Fruit fly (Drosophila melanogaster) whole organism, wandering third instar larva: Measurements from ENCODE around the gene CG43844.

Source experiments
- Abd-B ChIP-seq: fragments of >200 bp; optimal IDR thresholded peaks from 2 replicates; lab custom pipeline; 2017; ENCODE audit warnings: missing biosample characterization, missing genetic modification characterization
- CG32264 ChIP-seq: fragments of 200-800 bp; sonication (Bioruptor generic); optimal IDR thresholded peaks from 2 replicates; lab custom pipeline; 2016; ENCODE audit warnings: missing biosample characterization, missing genetic modification characterization
- CG9705 ChIP-seq: fragments of 200-800 bp; sonication (Bioruptor generic); optimal IDR thresholded peaks from 2 replicates; lab custom pipeline; 2018; ENCODE audit warnings: missing biosample characterization, mild to moderate bottlenecking, missing genetic modification characterization
- Dfd ChIP-seq: fragments of >200 bp; optimal IDR thresholded peaks from 2 replicates; lab custom pipeline; 2017; ENCODE audit warnings: missing biosample characterization, missing genetic modification characterization
- Dif ChIP-seq: fragments of 200-275, 200-300 bp; sonication (Bioruptor generic); optimal IDR thresholded peaks from 2 replicates; lab custom pipeline; 2018; ENCODE audit warnings: missing biosample characterization, missing genetic modification characterization; ENCODE audit not compliant: partially characterized antibody
- GATAd ChIP-seq: sonication (Bioruptor generic); optimal IDR thresholded peaks from 2 replicates; lab custom pipeline; 2016; ENCODE audit warnings: missing biosample characterization, missing genetic modification characterization
- HLH106 ChIP-seq: fragments of 200-800 bp; optimal IDR thresholded peaks from 3 replicates; lab custom pipeline; 2019; ENCODE audit warnings: missing biosample characterization, mild to moderate bottlenecking, missing genetic modification characterization, moderate library complexity
- Hnf4 ChIP-seq: fragments of 200-800 bp; sonication (Bioruptor generic); optimal IDR thresholded peaks from 2 replicates; lab custom pipeline; 2016; ENCODE audit warnings: missing biosample characterization, mild to moderate bottlenecking, missing genetic modification characterization
- Hr78 ChIP-seq: fragments of >200 bp; optimal IDR thresholded peaks from 2 replicates; lab custom pipeline; 2017; ENCODE audit warnings: missing biosample characterization, missing genetic modification characterization
- Hr83 ChIP-seq: fragments of 200-300 bp; sonication (Bioruptor generic); optimal IDR thresholded peaks from 2 replicates; lab custom pipeline; 2016; ENCODE audit warnings: missing biosample characterization, mild to moderate bottlenecking, missing genetic modification characterization, moderate library complexity; ENCODE audit not compliant: poor library complexity, severe bottlenecking
- Jra ChIP-seq: sonication (Bioruptor generic); optimal IDR thresholded peaks from 2 replicates; lab custom pipeline; 2016; ENCODE audit warnings: missing biosample characterization, missing genetic modification characterization
- Mio ChIP-seq: sonication (Bioruptor generic); optimal IDR thresholded peaks from 2 replicates; lab custom pipeline; 2016; ENCODE audit warnings: missing biosample characterization, missing genetic modification characterization
- Myc ChIP-seq: fragments of >200 bp; optimal IDR thresholded peaks from 2 replicates; lab custom pipeline; 2017
- N ChIP-seq: fragments of >200 bp; optimal IDR thresholded peaks from 2 replicates; lab custom pipeline; 2018; ENCODE audit warnings: missing biosample characterization, missing external identifiers, missing genetic modification characterization
- OdsH ChIP-seq: fragments of 200-800 bp; sonication (Bioruptor generic); optimal IDR thresholded peaks from 2 replicates; lab custom pipeline; 2016; ENCODE audit warnings: missing biosample characterization, mild to moderate bottlenecking, missing genetic modification characterization
- Rel ChIP-seq, 2 experiments: fragments of 200-800 bp; sonication (Bioruptor generic) in 1 of 2; optimal IDR thresholded peaks; 2 replicates in 1 of 2; 3 replicates in 1 of 2; lab custom pipeline; 2016 to 2019; ENCODE audit warnings: mild to moderate bottlenecking in 2 of 2, missing biosample characterization in 2 of 2, missing genetic modification characterization in 2 of 2, moderate library complexity in 1 of 2
- Sp1 ChIP-seq: fragments of 200-800 bp; sonication (Bioruptor generic); optimal IDR thresholded peaks from 3 replicates; lab custom pipeline; 2019; ENCODE audit warnings: missing biosample characterization, mild to moderate bottlenecking, missing genetic modification characterization, moderate library complexity
- Vsx2 ChIP-seq: fragments of 200-300, 225-300 bp; sonication (Bioruptor generic); optimal IDR thresholded peaks from 2 replicates; lab custom pipeline; 2018; ENCODE audit warnings: missing biosample characterization, missing genetic modification characterization; ENCODE audit not compliant: partially characterized antibody
- br ChIP-seq: fragments of 200-800 bp; sonication (Bioruptor generic); optimal IDR thresholded peaks from 2 replicates; lab custom pipeline; 2016; ENCODE audit warnings: missing biosample characterization, missing genetic modification characterization
- brk ChIP-seq: fragments of 200-800 bp; sonication (Bioruptor generic); optimal IDR thresholded peaks from 2 replicates; lab custom pipeline; 2016; ENCODE audit warnings: missing biosample characterization, mild to moderate bottlenecking, missing genetic modification characterization
- dl ChIP-seq, 2 experiments: fragments of 175-275, 200-275 bp in 1 of 2; fragments of 200-275 bp in 1 of 2; sonication (Bioruptor generic); optimal IDR thresholded peaks; lab custom pipeline; 2018; ENCODE audit warnings: mild to moderate bottlenecking in 2 of 2, missing biosample characterization in 2 of 2, missing genetic modification characterization in 2 of 2, moderate library complexity in 2 of 2; ENCODE audit not compliant: partially characterized antibody in 2 of 2, insufficient read depth in 1 of 2
- dmrt93B ChIP-seq: fragments of 200-800 bp; sonication (Bioruptor generic); optimal IDR thresholded peaks from 2 replicates; lab custom pipeline; 2018; ENCODE audit warnings: missing biosample characterization, mild to moderate bottlenecking, missing genetic modification characterization
- dsf ChIP-seq: sonication (Bioruptor generic); optimal IDR thresholded peaks from 2 replicates; lab custom pipeline; 2016; ENCODE audit warnings: missing biosample characterization, missing genetic modification characterization, borderline replicate concordance
- ey ChIP-seq: fragments of 200-800 bp; sonication (Bioruptor generic); optimal IDR thresholded peaks from 2 replicates; lab custom pipeline; 2016; ENCODE audit warnings: missing biosample characterization, missing genetic modification characterization
- foxo ChIP-seq, 2 experiments: fragments of 200-800 bp; sonication (Bioruptor generic); optimal IDR thresholded peaks; 2 replicates in 1 of 2; 3 replicates in 1 of 2; lab custom pipeline; 2016 to 2017; ENCODE audit warnings: missing biosample characterization in 2 of 2, missing genetic modification characterization in 2 of 2
- fru ChIP-seq: fragments of 200-800 bp; sonication (Bioruptor generic); optimal IDR thresholded peaks from 3 replicates; lab custom pipeline; 2016; ENCODE audit warnings: missing biosample characterization, mild to moderate bottlenecking, missing genetic modification characterization
- h ChIP-seq: fragments of 200-800 bp; sonication (Bioruptor generic); optimal IDR thresholded peaks from 3 replicates; lab custom pipeline; 2016; ENCODE audit warnings: missing biosample characterization, mild to moderate bottlenecking, missing genetic modification characterization
- pan ChIP-seq: fragments of >200 bp; optimal IDR thresholded peaks from 2 replicates; lab custom pipeline; 2017
- psq ChIP-seq: fragments of 200-800 bp; sonication (Bioruptor generic); optimal IDR thresholded peaks from 3 replicates; lab custom pipeline; 2017; ENCODE audit warnings: missing biosample characterization, mild to moderate bottlenecking, missing genetic modification characterization, moderate library complexity
- rgr ChIP-seq: fragments of 200-800 bp; sonication (Bioruptor generic); optimal IDR thresholded peaks from 3 replicates; lab custom pipeline; 2016; ENCODE audit warnings: missing biosample characterization, mild to moderate bottlenecking, missing genetic modification characterization
- sage ChIP-seq: fragments of 200-800 bp; sonication (Bioruptor generic); optimal IDR thresholded peaks from 2 replicates; lab custom pipeline; 2016; ENCODE audit warnings: missing biosample characterization, mild to moderate bottlenecking, missing genetic modification characterization
- tai ChIP-seq: sonication (Bioruptor generic); optimal IDR thresholded peaks from 2 replicates; lab custom pipeline; 2016; ENCODE audit warnings: missing biosample characterization, missing genetic modification characterization
- woc ChIP-seq: sonication (Bioruptor generic); optimal IDR thresholded peaks from 2 replicates; lab custom pipeline; 2016; ENCODE audit warnings: missing biosample characterization, mild to moderate bottlenecking, missing genetic modification characterization

Gene CG43844

dm6 chr3R:21892450-21892849, 3.1 kb downstream of the CG43844 start:
- TF ChIP-seq Sp1 (GFP tag; lab: Kevin White, UChicago) (peak; percentile 19), h (GFP tag; lab: Kevin White, UChicago) (no peak)

dm6 chr3R:21893929-21894328, 4.6 kb downstream of the CG43844 start:
- TF ChIP-seq h (GFP tag; lab: Kevin White, UChicago): peak; percentile 12
- TF ChIP-seq foxo (GFP tag; optimal IDR thresholded peaks at IDR 0.05; lab: Kevin White, UChicago): peak in 1 of 2 experiments; percentile 22
- peak; percentile 1 for TF ChIP-seq psq (GFP tag; lab: Kevin White, UChicago)
- TF ChIP-seq dmrt93B (GFP tag; lab: Kevin White, UChicago): no peak
- no peak for TF ChIP-seq pan (lab: Kevin White, UChicago)
- TF ChIP-seq sage (GFP tag; lab: Kevin White, UChicago): no peak
- TF ChIP-seq Vsx2 (GFP tag; lab: Kevin White, UChicago): no peak
- TF ChIP-seq Sp1 (GFP tag; lab: Kevin White, UChicago): peak; percentile 20
- no peak for TF ChIP-seq Abd-B (GFP tag; lab: Kevin White, UChicago)
- TF ChIP-seq CG9705 (GFP tag; lab: Kevin White, UChicago): no peak
- TF ChIP-seq HLH106 (tag; lab: Kevin White, UChicago): peak; percentile 26
- no peak for TF ChIP-seq Hr83 (GFP tag; lab: Kevin White, UChicago)
- TF ChIP-seq dl (GFP tag; optimal IDR thresholded peaks at IDR 0.05; lab: Kevin White, UChicago; ENCODE audit: insufficient read depth in 1 of 2, partially characterized antibody in 2 of 2): no peak

dm6 chr3R:21895961-21896875, 6.9 kb downstream of the CG43844 start:
- TF ChIP-seq Sp1 (GFP tag; lab: Kevin White, UChicago): peak; percentile 51
- peak; percentile 16 for TF ChIP-seq psq (GFP tag; lab: Kevin White, UChicago)
- TF ChIP-seq foxo (GFP tag; optimal IDR thresholded peaks at IDR 0.05; lab: Kevin White, UChicago): peak in 1 of 2 experiments; percentile 15
- no peak for TF ChIP-seq dsf (GFP tag; lab: Kevin White, UChicago)
- peak; percentile 57 for TF ChIP-seq HLH106 (tag; lab: Kevin White, UChicago)
- peak; percentile 60 for TF ChIP-seq dmrt93B (GFP tag; lab: Kevin White, UChicago)

- peak in 1 of 2 experiments; percentile 90 for TF ChIP-seq foxo (GFP tag; optimal IDR thresholded peaks at IDR 0.05; lab: Kevin White, UChicago)
- TF ChIP-seq Myc (lab: Kevin White, UChicago): no peak
- no peak for TF ChIP-seq Hr78 (GFP tag; lab: Kevin White, UChicago)
- TF ChIP-seq Dfd: no peak
- TF ChIP-seq OdsH: peak; percentile 80
- peak; percentile 90 for TF ChIP-seq HLH106 (tag; lab: Kevin White, UChicago)
- TF ChIP-seq woc (GFP tag; lab: Kevin White, UChicago): peak; percentile 73
- peak; percentile 81 for TF ChIP-seq ey (GFP tag; lab: Kevin White, UChicago)
- peak; percentile 83 for TF ChIP-seq br (GFP tag; lab: Kevin White, UChicago)
- peak; percentile 56 for TF ChIP-seq dmrt93B (GFP tag; lab: Kevin White, UChicago)
- TF ChIP-seq CG9705 (GFP tag; lab: Kevin White, UChicago): peak; percentile 79
- TF ChIP-seq dsf (GFP tag; lab: Kevin White, UChicago): peak; percentile 22
- peak; percentile 87 for TF ChIP-seq fru (GFP tag; lab: Kevin White, UChicago)
- TF ChIP-seq Sp1 (GFP tag; lab: Kevin White, UChicago): peak; percentile 82
- TF ChIP-seq h (GFP tag; lab: Kevin White, UChicago): peak; percentile 91
- peak; percentile 39 for TF ChIP-seq brk (GFP tag; lab: Kevin White, UChicago)
- peak; percentile 78 for TF ChIP-seq psq (GFP tag; lab: Kevin White, UChicago)
- peak; percentile 10 for TF ChIP-seq Hr83 (GFP tag; lab: Kevin White, UChicago)
- TF ChIP-seq Mio: no peak
- TF ChIP-seq Rel (GFP tag; optimal IDR thresholded peaks at IDR 0.05; lab: Kevin White, UChicago): peak; percentile 58
- TF ChIP-seq Rel (tag; optimal IDR thresholded peaks at IDR 0.05; lab: Kevin White, UChicago): peak; percentile 58
- TF ChIP-seq N: no peak
- peak; percentile 60 for TF ChIP-seq CG32264
- peak; percentile 65 for TF ChIP-seq tai (GFP tag; lab: Kevin White, UChicago)
- no peak for TF ChIP-seq Vsx2 (GFP tag; lab: Kevin White, UChicago)
- TF ChIP-seq rgr (GFP tag; lab: Kevin White, UChicago): peak; percentile 83
- peak; percentile 84 for TF ChIP-seq sage (GFP tag; lab: Kevin White, UChicago)
- TF ChIP-seq Jra (GFP tag; lab: Kevin White, UChicago): peak; percentile 47
- TF ChIP-seq Hnf4 (GFP tag; lab: Kevin White, UChicago): peak; percentile 79
- no peak for TF ChIP-seq Dif
- no peak for TF ChIP-seq GATAd
Measured at dm6 chr3R:21897565-21897964, 8.2 kb downstream of the CG43844 start.
